Worm (Caenorhabditis elegans): ENCODE data around the gene C54E4.12.

The C54E4.12 gene

ce11 chrIV:2149247-2149756 is 8.9 kb upstream of the C54E4.12 start, which contains the start of gene C54E4.5 (continued):
- TF ChIP-seq Y55F3AM.14 (GFP tag; optimal IDR thresholded peaks at IDR 0.05) (no peak), nhr-21 (tag; optimal IDR thresholded peaks at IDR 0.05) (peak; percentile 53), dmd-4 (tag; optimal IDR thresholded peaks at IDR 0.05) (no peak), elt-1 (tag; optimal IDR thresholded peaks at IDR 0.05) (no peak), skn-1 (tag; optimal IDR thresholded peaks at IDR 0.05) (no peak), ZK546.5 (tag; optimal IDR thresholded peaks at IDR 0.05) (no peak), nhr-11 (tag; optimal IDR thresholded peaks at IDR 0.05) (no peak), egl-27 (tag; optimal IDR thresholded peaks at IDR 0.05) (peak; percentile 54), unc-39 (tag; optimal IDR thresholded peaks at IDR 0.05) (no peak), gmeb-1 (tag; optimal IDR thresholded peaks at IDR 0.05) (peak; percentile 38)

ce11 chrIV:2142320-2142719 is 1.9 kb upstream of the C54E4.12 start:
- no peak for TF ChIP-seq blmp-1 (tag; optimal IDR thresholded peaks at IDR 0.05; ENCODE audit: insufficient read depth)
- no peak for TF ChIP-seq Y55F3AM.14 (GFP tag; optimal IDR thresholded peaks at IDR 0.05)
- no peak for TF ChIP-seq aly-2 (tag; optimal IDR thresholded peaks at IDR 0.05)
- TF ChIP-seq mab-5 (tag; optimal IDR thresholded peaks at IDR 0.05), result no peak
- TF ChIP-seq ztf-1 (GFP tag; conservative IDR thresholded peaks at IDR 0.05), result no peak
- TF ChIP-seq nhr-77 (tag; optimal IDR thresholded peaks at IDR 0.05), result no peak
- TF ChIP-seq nhr-12 (tag; optimal IDR thresholded peaks at IDR 0.05), result no peak
- TF ChIP-seq elt-1 (tag; optimal IDR thresholded peaks at IDR 0.05), result no peak
- TF ChIP-seq skn-1 (tag; optimal IDR thresholded peaks at IDR 0.05), result no peak
- TF ChIP-seq unc-62 (GFP tag; optimal IDR thresholded peaks at IDR 0.05), result no peak
- no peak for TF ChIP-seq unc-39 (tag; optimal IDR thresholded peaks at IDR 0.05)
- TF ChIP-seq lin-11 (tag; optimal IDR thresholded peaks at IDR 0.05), result no peak
- no peak for TF ChIP-seq crh-2 (tag; optimal IDR thresholded peaks at IDR 0.05)
- TF ChIP-seq dmd-4 (tag; optimal IDR thresholded peaks at IDR 0.05), result no peak
- TF ChIP-seq lin-39 (tag; optimal IDR thresholded peaks at IDR 0.05), result no peak
- no peak for TF ChIP-seq sem-4 (tag; optimal IDR thresholded peaks at IDR 0.05)
- no peak for TF ChIP-seq lsy-2 (tag; optimal IDR thresholded peaks at IDR 0.05)
- no peak for TF ChIP-seq sma-9 (GFP tag; optimal IDR thresholded peaks at IDR 0.05)
- no peak for TF ChIP-seq sma-9 (tag; optimal IDR thresholded peaks at IDR 0.05)
- TF ChIP-seq unc-55 (GFP tag; optimal IDR thresholded peaks at IDR 0.05), result no peak

- TF ChIP-seq aly-2 (tag; optimal IDR thresholded peaks at IDR 0.05) (no peak), lin-11 (tag; optimal IDR thresholded peaks at IDR 0.05) (no peak), sma-9 (GFP tag; optimal IDR thresholded peaks at IDR 0.05) (no peak), sma-9 (tag; optimal IDR thresholded peaks at IDR 0.05) (no peak), egl-27 (tag; optimal IDR thresholded peaks at IDR 0.05) (no peak), fos-1 (tag; optimal IDR thresholded peaks at IDR 0.05) (no peak), ztf-11 (tag; optimal IDR thresholded peaks at IDR 0.05) (no peak), snpc-4 (tag; optimal IDR thresholded peaks at IDR 0.05) (no peak), ceh-82 (tag; optimal IDR thresholded peaks at IDR 0.05) (no peak), nhr-6 (tag; optimal IDR thresholded peaks at IDR 0.05) (no peak), nhr-11 (tag; optimal IDR thresholded peaks at IDR 0.05) (no peak), mab-5 (tag; optimal IDR thresholded peaks at IDR 0.05) (no peak), lsy-2 (tag; optimal IDR thresholded peaks at IDR 0.05) (no peak), alr-1 (tag; optimal IDR thresholded peaks at IDR 0.05) (no peak)
Measured at ce11 chrIV:2137478-2137877, 3.0 kb downstream of the C54E4.12 start.

- TF ChIP-seq nhr-129 (tag; optimal IDR thresholded peaks at IDR 0.05) (peak; percentile 35), ceh-16 (tag; optimal IDR thresholded peaks at IDR 0.05) (no peak)
Measured at ce11 chrIV:2136607-2137006, 3.8 kb downstream of the C54E4.12 start, which contains the start of gene test-1. Gene test-1 (plus strand): TSS chrIV:2136951.

- no peak for TF ChIP-seq nhr-11 (tag; optimal IDR thresholded peaks at IDR 0.05)
- no peak for TF ChIP-seq elt-3 (tag; optimal IDR thresholded peaks at IDR 0.05)
- TF ChIP-seq ZK546.5 (tag; optimal IDR thresholded peaks at IDR 0.05), result no peak
- TF ChIP-seq gmeb-1 (tag; optimal IDR thresholded peaks at IDR 0.05), result no peak
- no peak for TF ChIP-seq nhr-23 (tag; optimal IDR thresholded peaks at IDR 0.05)
- TF ChIP-seq lin-13 (GFP tag; optimal IDR thresholded peaks at IDR 0.05), result no peak
- TF ChIP-seq unc-39 (tag; optimal IDR thresholded peaks at IDR 0.05), result no peak
- no peak for TF ChIP-seq alr-1 (tag; optimal IDR thresholded peaks at IDR 0.05)
- TF ChIP-seq nhr-10 (tag; optimal IDR thresholded peaks at IDR 0.05), result no peak
- no peak for TF ChIP-seq ztf-11 (tag; optimal IDR thresholded peaks at IDR 0.05)
- no peak for TF ChIP-seq peb-1 (tag; optimal IDR thresholded peaks at IDR 0.05)
Measured at ce11 chrIV:2133431-2133940, 7.0 kb downstream of the C54E4.12 start, which contains the start of gene C23H5.12. Gene C23H5.12 (plus strand): TSS chrIV:2133481.
